Worm (Caenorhabditis elegans) whole organism, young adult: ENCODE results near the gene fip-5.

Experiments used
- attf-6 ChIP-seq: fragments of 200-800 bp; sonication (Bioruptor generic); IDR thresholded peaks from 2 replicates; pipeline ENCODE4 v1.3.6; 2022; ENCODE audit warnings: missing genetic modification reagents, missing genetic modification characterization, missing compliant biosample characterization
- ceh-40 ChIP-seq: fragments of 200-800 bp; sonication (Bioruptor generic); IDR thresholded peaks from 2 replicates; pipeline ENCODE4 v1.3.6; 2022; ENCODE audit warnings: missing genetic modification characterization, missing compliant biosample characterization
- let-526 ChIP-seq: fragments of 200-800 bp; sonication (Bioruptor generic); IDR thresholded peaks from 2 replicates; pipeline ENCODE4 v1.3.6; 2022; ENCODE audit warnings: missing genetic modification reagents, missing genetic modification characterization, missing compliant biosample characterization
- nfya-1 ChIP-seq: sonication (generic microtip); optimal IDR thresholded peaks from 2 replicates; lab custom pipeline; 2017; ENCODE audit warnings: antibody characterized with exemption, missing compliant biosample characterization, missing genetic modification characterization, borderline replicate concordance; ENCODE audit not compliant: insufficient read depth
- snpc-3.4 ChIP-seq: sonication (generic microtip); optimal IDR thresholded peaks from 2 replicates; lab custom pipeline; 2017; ENCODE audit warnings: missing genetic modification characterization, mild to moderate bottlenecking, missing compliant biosample characterization, antibody characterized with exemption, moderate library complexity, missing genotype, missing genetic modification reagents
- snpc-4 ChIP-seq, 5 experiments: fragments of 150-350 bp in 1 of 5; sonication (generic microtip) in 4 of 5; optimal IDR thresholded peaks; 2 replicates each; lab custom pipeline; 2014 to 2018; ENCODE audit warnings: missing genetic modification characterization in 5 of 5, missing biosample characterization in 3 of 5, antibody characterized with exemption in 2 of 5, mild to moderate bottlenecking in 2 of 5, missing compliant biosample characterization in 2 of 5, missing genotype in 2 of 5, moderate library complexity in 2 of 5, missing genetic modification reagents in 1 of 5
- tlf-1 ChIP-seq: fragments of 200-800 bp; sonication (Bioruptor generic); optimal IDR thresholded peaks from 2 replicates; lab custom pipeline; 2018; ENCODE audit warnings: mild to moderate bottlenecking, missing genetic modification characterization, missing compliant biosample characterization
- unc-62 ChIP-seq: fragments of 150-350 bp; optimal IDR thresholded peaks from 2 replicates; lab custom pipeline; 2014; ENCODE audit warnings: missing biosample characterization, missing genetic modification reagents, missing genetic modification characterization
- ztf-22 ChIP-seq: fragments of 200-800 bp; sonication (Bioruptor generic); optimal IDR thresholded peaks from 2 replicates; lab custom pipeline; 2018; ENCODE audit warnings: mild to moderate bottlenecking, missing genetic modification characterization, moderate library complexity, missing compliant biosample characterization

DNA sequence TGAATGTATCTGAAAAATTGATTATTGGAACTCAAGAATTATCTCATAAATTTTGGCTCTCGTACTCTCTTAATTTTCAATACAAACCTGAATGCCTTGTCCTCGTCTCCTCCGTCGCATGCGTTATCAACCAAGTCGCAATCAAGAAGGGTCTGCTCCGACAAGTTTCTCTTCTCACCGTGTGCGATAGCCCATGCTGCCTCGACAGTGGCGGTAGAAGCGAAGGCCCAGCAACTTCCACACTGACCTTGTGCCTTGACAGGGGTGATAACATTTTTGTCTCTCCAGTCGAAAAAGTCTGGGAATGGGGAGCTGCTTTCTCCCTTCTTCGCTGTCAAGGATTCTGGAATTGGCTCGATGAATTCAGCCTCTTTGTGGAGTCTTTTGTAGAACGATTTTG, 37.5 kb downstream of the fip-5 start:
- TF ChIP-seq unc-62 (GFP tag; lab: Kevin White, UChicago) (no peak), attf-6 (GFP tag; lab: Robert Waterston, UW) (no peak), nfya-1 (tag; lab: Kevin White, UChicago) (no peak), snpc-4 (GFP tag; optimal IDR thresholded peaks at IDR 0.05; lab: Kevin White, UChicago) (no peak), snpc-4 (tag; optimal IDR thresholded peaks at IDR 0.05; lab: Kevin White, UChicago) (no peak), tlf-1 (no peak), let-526 (GFP tag; lab: Robert Waterston, UW) (no peak), ceh-40 (GFP tag; lab: Robert Waterston, UW) (no peak), snpc-3.4 (no peak), ztf-22 (GFP tag; lab: Kevin White, UChicago) (no peak)
